Fruit fly (Drosophila melanogaster) whole organism, embryonic: ENCODE measurements around the gene wisp.

Source experiments
- Ada2b ChIP-seq: fragments of 200-800 bp; sonication (Bioruptor generic); IDR thresholded peaks from 2 replicates; pipeline ENCODE4 v1.3.6; 2022; ENCODE audit warnings: missing biosample characterization, missing genetic modification characterization
- Adf1 ChIP-seq: fragments of 200-800 bp; sonication (Bioruptor generic); IDR thresholded peaks from 2 replicates; pipeline ENCODE4 v1.3.6; 2022; ENCODE audit warnings: missing biosample characterization, missing genetic modification characterization
- Blimp-1 ChIP-seq: fragments of 200-800 bp; sonication (Bioruptor generic); optimal IDR thresholded peaks from 3 replicates; lab custom pipeline; 2018; ENCODE audit warnings: missing biosample characterization, missing genetic modification characterization, mild to moderate bottlenecking, moderate library complexity, missing genetic modification reagents
- CG10979 ChIP-seq: fragments of 200-800 bp; sonication (Bioruptor generic); optimal IDR thresholded peaks from 2 replicates; lab custom pipeline; 2018; ENCODE audit warnings: missing biosample characterization, mild to moderate bottlenecking, missing genetic modification characterization, moderate library complexity
- CG11695 ChIP-seq: fragments of 200-800 bp; sonication (Bioruptor generic); IDR thresholded peaks from 3 replicates; pipeline ENCODE4 v1.3.6; 2022; ENCODE audit warnings: missing biosample characterization, missing genetic modification characterization
- CG13424 ChIP-seq: fragments of 200-800 bp; sonication (Bioruptor generic); optimal IDR thresholded peaks from 2 replicates; lab custom pipeline; 2019; ENCODE audit warnings: missing biosample characterization, mild to moderate bottlenecking, missing genetic modification characterization, moderate library complexity
- CG13894 ChIP-seq: fragments of 200-800 bp; sonication (Bioruptor generic); optimal IDR thresholded peaks from 3 replicates; lab custom pipeline; 2018; ENCODE audit warnings: missing biosample characterization, mild to moderate bottlenecking, missing genetic modification characterization, moderate library complexity
- CG1602 ChIP-seq: fragments of 200-800 bp; sonication (Bioruptor generic); optimal IDR thresholded peaks from 3 replicates; lab custom pipeline; 2016; ENCODE audit warnings: missing biosample characterization, missing genetic modification characterization
- CG17385 ChIP-seq: fragments of 200-800 bp; sonication (Bioruptor generic); optimal IDR thresholded peaks from 3 replicates; lab custom pipeline; 2018; ENCODE audit warnings: missing biosample characterization, mild to moderate bottlenecking, missing genetic modification characterization
- CG18011 ChIP-seq: fragments of 200-800 bp; sonication (Bioruptor generic); optimal IDR thresholded peaks from 2 replicates; lab custom pipeline; 2017; ENCODE audit warnings: missing biosample characterization, missing genetic modification characterization, mild to moderate bottlenecking, moderate library complexity, missing genotype
- CG18599 ChIP-seq: fragments of 200-800 bp; sonication (Bioruptor generic); optimal IDR thresholded peaks from 3 replicates; lab custom pipeline; 2017; ENCODE audit warnings: missing biosample characterization, missing genetic modification characterization, mild to moderate bottlenecking, moderate library complexity, missing genetic modification reagents
- CG30020 ChIP-seq: fragments of 200-800 bp; optimal IDR thresholded peaks from 2 replicates; lab custom pipeline; 2019; ENCODE audit warnings: missing biosample characterization, mild to moderate bottlenecking, missing genetic modification characterization, moderate library complexity
- CG30431 ChIP-seq: fragments of 200-800 bp; sonication (Bioruptor generic); optimal IDR thresholded peaks from 2 replicates; lab custom pipeline; 2017; ENCODE audit warnings: missing biosample characterization, missing genetic modification characterization
- CG32767 ChIP-seq: fragments of 200-800 bp; sonication (Bioruptor generic); IDR thresholded peaks from 2 replicates; pipeline ENCODE4 v1.3.6; 2022; ENCODE audit warnings: missing biosample characterization, missing genetic modification characterization
- CG3281 ChIP-seq: fragments of 200-800 bp; sonication (Bioruptor generic); optimal IDR thresholded peaks from 3 replicates; lab custom pipeline; 2017; ENCODE audit warnings: missing biosample characterization, mild to moderate bottlenecking, missing genetic modification characterization
- CG34224 ChIP-seq: fragments of 200-800 bp; sonication (Bioruptor generic); IDR thresholded peaks from 3 replicates; pipeline ENCODE4 v1.3.6; 2022; ENCODE audit warnings: missing biosample characterization, missing genetic modification characterization; ENCODE audit not compliant: partially characterized antibody
- CG34376 ChIP-seq: fragments of 200-800 bp; sonication (Bioruptor generic); optimal IDR thresholded peaks from 2 replicates; lab custom pipeline; 2018; ENCODE audit warnings: missing biosample characterization, mild to moderate bottlenecking, missing genetic modification characterization
- CG43689 ChIP-seq: fragments of 200-800 bp; sonication (Bioruptor generic); IDR thresholded peaks from 2 replicates; pipeline ENCODE4 v1.3.6; 2022; ENCODE audit warnings: missing biosample characterization, missing genetic modification characterization
- CG5953 ChIP-seq: fragments of 200-800 bp; sonication (Bioruptor generic); IDR thresholded peaks from 2 replicates; pipeline ENCODE4 v1.3.6; 2022; ENCODE audit warnings: missing biosample characterization, missing genetic modification characterization
- CG6654 ChIP-seq: fragments of 200-800 bp; sonication (Bioruptor generic); optimal IDR thresholded peaks from 2 replicates; lab custom pipeline; 2017; ENCODE audit warnings: missing biosample characterization, mild to moderate bottlenecking, missing genetic modification characterization
- CG6854 ChIP-seq: fragments of 200-800 bp; sonication (Bioruptor generic); optimal IDR thresholded peaks from 3 replicates; lab custom pipeline; 2017; ENCODE audit warnings: missing biosample characterization, mild to moderate bottlenecking, missing genetic modification characterization
- CG8290 ChIP-seq, 3 experiments: fragments of 200-800 bp; sonication (Bioruptor generic); optimal IDR thresholded peaks; 2 replicates each; lab custom pipeline; 2016 to 2019; ENCODE audit warnings: missing biosample characterization in 3 of 3, missing genetic modification characterization in 3 of 3, mild to moderate bottlenecking in 2 of 3, moderate library complexity in 1 of 3
- Dek ChIP-seq: fragments of 200-800 bp; sonication (Bioruptor generic); optimal IDR thresholded peaks from 3 replicates; lab custom pipeline; 2019; ENCODE audit warnings: missing biosample characterization, mild to moderate bottlenecking, missing genetic modification characterization, moderate library complexity
- Dip3 ChIP-seq: fragments of 200-800 bp; sonication (Bioruptor generic); optimal IDR thresholded peaks from 3 replicates; lab custom pipeline; 2016; ENCODE audit warnings: missing biosample characterization, missing genetic modification characterization
- Drgx ChIP-seq: fragments of 200-800 bp; sonication (Bioruptor generic); IDR thresholded peaks from 2 replicates; pipeline ENCODE4 v1.3.6; 2022; ENCODE audit warnings: missing biosample characterization, missing genetic modification characterization
- Hand ChIP-seq: fragments of 200-800 bp; sonication (Bioruptor generic); optimal IDR thresholded peaks from 2 replicates; lab custom pipeline; 2017; ENCODE audit warnings: mild to moderate bottlenecking, missing biosample characterization, missing genetic modification reagents, missing genetic modification characterization
- Jarid2 ChIP-seq: fragments of 200-800 bp; sonication (Bioruptor generic); optimal IDR thresholded peaks from 3 replicates; lab custom pipeline; 2017; ENCODE audit warnings: mild to moderate bottlenecking, missing biosample characterization, missing genetic modification reagents, missing genetic modification characterization
- Meics ChIP-seq: fragments of 200-800 bp; sonication (Bioruptor generic); optimal IDR thresholded peaks from 2 replicates; lab custom pipeline; 2017; ENCODE audit warnings: missing biosample characterization, mild to moderate bottlenecking, missing genetic modification characterization
- Sry-δ ChIP-seq: fragments of 200-800 bp; sonication (Bioruptor generic); optimal IDR thresholded peaks from 2 replicates; lab custom pipeline; 2016; ENCODE audit warnings: missing biosample characterization, missing genetic modification characterization
- Trl ChIP-seq, 3 experiments: fragments of >200 bp in 2 of 3; fragments of 200-800 bp in 1 of 3; sonication (Bioruptor generic) in 1 of 3; optimal IDR thresholded peaks; 2 replicates in 1 of 3; 3 replicates in 2 of 3; lab custom pipeline; 2016 to 2017; ENCODE audit warnings: missing biosample characterization in 1 of 3, missing genetic modification characterization in 1 of 3
- abd-A ChIP-seq: fragments of 200-800 bp; sonication (Bioruptor generic); optimal IDR thresholded peaks from 3 replicates; lab custom pipeline; 2019; ENCODE audit warnings: missing biosample characterization, mild to moderate bottlenecking, missing genetic modification characterization, moderate library complexity
- al ChIP-seq: fragments of 200-800 bp; sonication (Bioruptor generic); IDR thresholded peaks from 2 replicates; pipeline ENCODE4 v1.3.6; 2022; ENCODE audit warnings: missing biosample characterization, missing genetic modification characterization
- amos ChIP-seq: fragments of 200-800 bp; sonication (Bioruptor generic); IDR thresholded peaks from 2 replicates; pipeline ENCODE4 v1.3.6; 2022; ENCODE audit warnings: missing biosample characterization, missing genetic modification characterization; ENCODE audit not compliant: partially characterized antibody
- esg ChIP-seq: fragments of 200-800 bp; sonication (Bioruptor generic); conservative IDR thresholded peaks from 2 replicates; pipeline ENCODE4 v1.3.6; 2022; ENCODE audit warnings: missing biosample characterization, missing genetic modification characterization
- eve ChIP-seq, 2 experiments: fragments of >200 bp; optimal IDR thresholded peaks; 2 replicates each; lab custom pipeline; 2017; ENCODE audit warnings: missing biosample characterization in 2 of 2, missing genetic modification characterization in 2 of 2
- fd102C ChIP-seq: fragments of 200-800 bp; sonication (Bioruptor generic); optimal IDR thresholded peaks from 2 replicates; lab custom pipeline; 2018; ENCODE audit warnings: missing biosample characterization, mild to moderate bottlenecking, missing genetic modification characterization, moderate library complexity
- gcm2 ChIP-seq: fragments of 200-800 bp; sonication (Bioruptor generic); optimal IDR thresholded peaks from 2 replicates; lab custom pipeline; 2016; ENCODE audit warnings: missing biosample characterization, missing genetic modification characterization
- kah ChIP-seq: fragments of 200-800 bp; sonication (Bioruptor generic); optimal IDR thresholded peaks from 2 replicates; lab custom pipeline; 2018; ENCODE audit warnings: missing biosample characterization, mild to moderate bottlenecking, missing genetic modification characterization
- lbe ChIP-seq: fragments of 200-800 bp; sonication (Bioruptor generic); optimal IDR thresholded peaks from 2 replicates; lab custom pipeline; 2016; ENCODE audit warnings: missing biosample characterization, mild to moderate bottlenecking, missing genetic modification characterization
- mirr ChIP-seq: fragments of 200-800 bp; sonication (Bioruptor generic); optimal IDR thresholded peaks from 3 replicates; lab custom pipeline; 2018; ENCODE audit warnings: missing biosample characterization, mild to moderate bottlenecking, missing genetic modification characterization
- otp ChIP-seq: fragments of 200-800 bp; sonication (Bioruptor generic); IDR thresholded peaks from 3 replicates; pipeline ENCODE4, ENCODE4 v1.3.6; 2022; ENCODE audit warnings: missing biosample characterization, missing genetic modification characterization
- pan ChIP-seq, 4 experiments: fragments of >200 bp in 3 of 4; fragments of 200-800 bp in 1 of 4; sonication (Bioruptor generic) in 1 of 4; optimal IDR thresholded peaks in 3 of 4; IDR thresholded peaks in 1 of 4; 2 replicates each; pipeline versions ENCODE4 v1.3.6 to Lab custom; 2017 to 2022; ENCODE audit warnings: missing biosample characterization in 2 of 4, missing genetic modification characterization in 2 of 4, mixed read lengths in 1 of 4
- peb ChIP-seq: fragments of 200-800 bp; sonication (Bioruptor generic); IDR thresholded peaks from 2 replicates; pipeline ENCODE4 v1.3.6; 2022; ENCODE audit warnings: missing biosample characterization, missing genetic modification characterization
- sisA ChIP-seq: fragments of 200-800 bp; sonication (Bioruptor generic); IDR thresholded peaks from 2 replicates; pipeline ENCODE4 v1.3.6; 2022; ENCODE audit warnings: missing biosample characterization, missing genetic modification characterization
- tgo ChIP-seq: fragments of 200-800 bp; sonication (Bioruptor generic); IDR thresholded peaks from 3 replicates; pipeline ENCODE4 v1.3.6; 2022; ENCODE audit warnings: missing biosample characterization, missing genetic modification characterization
- wdn ChIP-seq: fragments of 200-800 bp; sonication (Bioruptor generic); IDR thresholded peaks from 2 replicates; pipeline ENCODE4 v1.3.6; 2022; ENCODE audit warnings: missing biosample characterization, missing genetic modification characterization

Gene wisp

DNA sequence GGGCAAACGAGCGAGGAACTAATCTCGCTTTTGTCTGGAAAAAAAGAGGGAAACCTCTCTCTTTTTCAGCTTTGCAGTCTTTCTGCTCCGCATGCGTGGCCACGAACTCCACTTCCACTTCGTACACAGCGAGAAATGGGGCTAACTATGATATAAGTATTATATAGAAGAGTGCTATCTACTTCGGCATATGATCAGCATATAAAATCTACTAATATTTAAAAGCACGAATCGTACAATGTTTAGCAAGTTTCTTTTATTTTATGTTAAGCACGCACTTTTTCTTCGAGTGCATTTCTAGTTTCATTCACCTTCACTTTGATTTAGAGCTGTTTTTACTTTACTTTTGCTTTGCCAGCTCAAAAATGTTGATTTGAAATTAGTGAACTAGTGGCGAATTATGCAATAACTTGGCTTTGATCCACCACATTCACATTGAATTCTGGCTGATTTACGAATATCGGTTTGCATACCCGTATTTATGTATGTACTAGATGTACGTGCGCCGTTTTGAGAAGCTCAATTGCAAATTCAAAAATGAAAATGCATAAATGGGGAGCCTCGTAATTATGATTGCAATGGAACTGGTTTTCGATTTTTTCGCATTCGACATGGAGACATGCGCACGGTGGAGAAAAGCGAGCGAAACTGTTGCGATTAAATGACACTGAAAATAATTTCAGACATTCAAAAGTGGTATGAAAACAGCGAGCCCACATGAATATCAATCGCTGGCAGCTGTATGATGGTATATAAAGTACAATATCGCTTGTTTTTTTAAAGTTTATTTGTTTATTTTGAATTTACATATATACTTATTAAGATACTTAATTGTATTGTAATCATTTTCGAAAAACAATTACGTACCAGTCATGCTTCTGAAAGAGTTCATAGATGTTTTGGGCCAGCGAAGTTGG is 36.0 kb upstream of the wisp start (continued):
- no peak for TF ChIP-seq CG5953 (GFP tag; lab: Robert Waterston, UW)
- peak; percentile 49 for TF ChIP-seq CG3281
- no peak for TF ChIP-seq Sry-δ (GFP tag; lab: Kevin White, UChicago)
- peak; percentile 71 for TF ChIP-seq sisA
- peak; percentile 51 for TF ChIP-seq CG30431 (GFP tag; lab: Kevin White, UChicago)
- peak; percentile 49 for TF ChIP-seq CG30020 (tag; lab: Kevin White, UChicago)
- TF ChIP-seq Adf1 (GFP tag; lab: Robert Waterston, UW) = no peak
- TF ChIP-seq CG1602 (GFP tag; lab: Kevin White, UChicago) = peak; percentile 32
- TF ChIP-seq Trl (optimal IDR thresholded peaks at IDR 0.05; lab: Kevin White, UChicago) = no peak
- peak; percentile 67 for TF ChIP-seq Trl (GFP tag; optimal IDR thresholded peaks at IDR 0.05; lab: Kevin White, UChicago)
- TF ChIP-seq Blimp-1 (GFP tag; lab: Kevin White, UChicago) = peak; percentile 74
- TF ChIP-seq amos (GFP tag; lab: Robert Waterston, UW) = no peak
- peak; percentile 81 for TF ChIP-seq CG11695 (GFP tag; lab: Robert Waterston, UW)
- no peak for TF ChIP-seq eve (GFP tag; optimal IDR thresholded peaks at IDR 0.05; lab: Kevin White, UChicago)
- TF ChIP-seq Jarid2 (GFP tag; lab: Kevin White, UChicago) = peak; percentile 24
- no peak for TF ChIP-seq wdn (GFP tag; lab: Robert Waterston, UW)
- TF ChIP-seq Hand (GFP tag; lab: Kevin White, UChicago) = no peak
- no peak for TF ChIP-seq fd102C
- peak; percentile 43 for TF ChIP-seq Dek (tag; lab: Kevin White, UChicago)
- TF ChIP-seq CG13424 = peak; percentile 77
- TF ChIP-seq tgo (GFP tag; lab: Robert Waterston, UW) = peak; percentile 81
- peak; percentile 12 for TF ChIP-seq CG6654 (GFP tag; lab: Kevin White, UChicago)
- TF ChIP-seq CG34224 = no peak
- TF ChIP-seq CG10979 (tag; lab: Kevin White, UChicago) = peak; percentile 77
- peak; percentile 51 for TF ChIP-seq Meics (GFP tag; lab: Kevin White, UChicago)
- no peak for TF ChIP-seq CG6854 (GFP tag; lab: Kevin White, UChicago)
- peak; percentile 70 for TF ChIP-seq CG17385 (GFP tag; lab: Kevin White, UChicago)
- no peak for TF ChIP-seq CG18011
- peak; percentile 62 for TF ChIP-seq CG18599 (GFP tag; lab: Kevin White, UChicago)
- no peak for TF ChIP-seq pan (optimal IDR thresholded peaks at IDR 0.05; lab: Kevin White, UChicago)
- peak in 1 of 2 experiments; percentile 92 for TF ChIP-seq pan (GFP tag; optimal IDR thresholded peaks at IDR 0.05 in 1 of 2, IDR thresholded peaks at IDR 0.05 in 1 of 2)
- TF ChIP-seq CG34376 = no peak
- TF ChIP-seq abd-A = no peak
- no peak for TF ChIP-seq CG13894 (tag; lab: Kevin White, UChicago)
- TF ChIP-seq al (GFP tag; lab: Robert Waterston, UW) = 0 out of 2 replicates have a peak, but pooled peaks have one; percentile 30
- TF ChIP-seq Drgx = peak; percentile 96
- peak; percentile 51; the same call in 1 of the 2 replicates for TF ChIP-seq CG32767 (GFP tag; lab: Robert Waterston, UW)
- TF ChIP-seq Ada2b (GFP tag; lab: Robert Waterston, UW) = peak; percentile 71
- peak; percentile 49 for TF ChIP-seq kah (GFP tag; lab: Kevin White, UChicago)
- no peak for TF ChIP-seq lbe (GFP tag; lab: Kevin White, UChicago)
- TF ChIP-seq esg (GFP tag; lab: Robert Waterston, UW) = peak; percentile 51
- TF ChIP-seq gcm2 (GFP tag; lab: Kevin White, UChicago) = no peak
- TF ChIP-seq Dip3 (GFP tag; lab: Kevin White, UChicago) = peak; percentile 28
- peak; percentile 90 for TF ChIP-seq otp (GFP tag; lab: Robert Waterston, UW)
- TF ChIP-seq mirr (GFP tag; lab: Kevin White, UChicago) = no peak
- TF ChIP-seq CG43689 (GFP tag; lab: Robert Waterston, UW) = 0 out of 2 replicates have a peak, but pooled peaks have one; percentile 17
- peak; percentile 62 for TF ChIP-seq CG8290 (GFP tag; optimal IDR thresholded peaks at IDR 0.05; lab: Kevin White, UChicago)
- TF ChIP-seq CG8290 (tag; optimal IDR thresholded peaks at IDR 0.05; lab: Kevin White, UChicago) = no peak
- peak; percentile 73; the same call in 1 of the 2 replicates for TF ChIP-seq peb (GFP tag; lab: Robert Waterston, UW)
